Worm (Caenorhabditis elegans): Measurements from ENCODE around the gene sre-52.

DNA sequence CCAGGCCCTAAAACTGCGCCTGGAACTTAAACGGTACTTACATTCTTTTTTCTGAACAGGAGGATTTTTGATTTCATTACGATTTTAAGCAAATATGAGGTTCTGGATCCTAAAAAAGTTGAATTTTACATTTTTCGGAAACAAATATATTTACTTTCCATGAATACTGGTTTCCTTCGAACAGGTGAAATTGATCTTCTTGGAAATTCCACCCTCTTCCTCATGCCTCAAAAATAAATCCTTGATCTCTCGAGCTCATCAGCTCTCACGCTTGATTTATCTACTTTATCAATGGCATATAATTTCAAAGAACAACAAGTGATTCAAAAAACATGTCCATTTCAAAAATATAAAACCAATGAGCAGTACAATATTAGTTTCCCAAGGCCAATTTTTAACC is 52.0 kb downstream of the sre-52 start:
- no peak for TF ChIP-seq elt-3 (tag; optimal IDR thresholded peaks at IDR 0.05)
- no peak for TF ChIP-seq ceh-16 (tag; optimal IDR thresholded peaks at IDR 0.05)
- TF ChIP-seq nhr-237 (tag; optimal IDR thresholded peaks at IDR 0.05) = no peak
- no peak for TF ChIP-seq snpc-4 (tag; optimal IDR thresholded peaks at IDR 0.05)
- no peak for TF ChIP-seq ZK546.5 (tag; optimal IDR thresholded peaks at IDR 0.05)
- TF ChIP-seq daf-12 (tag; optimal IDR thresholded peaks at IDR 0.05) = no peak
- no peak for TF ChIP-seq lin-39 (tag; optimal IDR thresholded peaks at IDR 0.05)
- TF ChIP-seq unc-39 (tag; optimal IDR thresholded peaks at IDR 0.05) = no peak
